Worm (Caenorhabditis elegans) whole organism, L4/young adult: Measurements from ENCODE around the gene unc-132.

ENCODE experiments used
- W03F9.2 ChIP-seq: fragments of 150-350 bp; optimal IDR thresholded peaks from 2 replicates; lab custom pipeline; 2014; ENCODE audit warnings: missing biosample characterization, missing genetic modification characterization
- dao-5 ChIP-seq: sonication (generic microtip); optimal IDR thresholded peaks from 2 replicates; lab custom pipeline; 2016; ENCODE audit warnings: missing genotype, missing genetic modification characterization, moderate library complexity, missing compliant biosample characterization
- him-1 ChIP-seq: sonication (generic microtip); optimal IDR thresholded peaks from 2 replicates; lab custom pipeline; 2016; ENCODE audit warnings: missing genotype, missing genetic modification reagents, missing genetic modification characterization, missing compliant biosample characterization

DNA sequence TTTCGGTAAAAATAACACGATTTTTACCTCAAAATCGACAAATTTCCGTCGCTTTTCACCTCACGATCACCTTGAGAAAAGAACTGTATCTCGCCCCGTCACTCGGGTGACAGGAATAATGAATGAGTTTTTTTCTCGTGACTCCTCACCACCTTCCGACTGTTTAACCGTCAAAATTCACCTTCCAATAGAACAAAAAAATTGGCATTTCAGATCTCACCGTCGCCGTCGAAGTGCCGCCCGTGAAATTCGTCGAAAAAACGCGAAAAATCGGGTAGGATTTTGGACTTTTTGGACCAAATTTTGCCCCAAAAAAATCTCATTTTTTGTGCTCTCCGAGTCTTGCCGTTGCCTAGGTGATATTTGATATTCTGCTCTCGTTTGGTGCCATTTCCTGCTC, at the start of gene unc-132:
- TF ChIP-seq him-1 (tag; lab: Kevin White, UChicago), result no peak
- no peak for TF ChIP-seq W03F9.2 (tag; lab: Kevin White, UChicago)
- TF ChIP-seq dao-5, result no peak
